Worm (Caenorhabditis elegans) whole organism, midembryonic: ENCODE data around the gene Y39G8B.7.

ENCODE experiments used
- flt-1 ChIP-seq: fragments of 200-800 bp; sonication (Bioruptor generic); IDR thresholded peaks from 2 replicates; pipeline ENCODE4 v1.3.6; 2022; ENCODE audit warnings: missing genetic modification characterization, missing compliant biosample characterization
- klf-2 ChIP-seq: fragments of 200-800 bp; sonication (Bioruptor generic); conservative IDR thresholded peaks from 2 replicates; pipeline ENCODE4 v1.3.6; 2022; ENCODE audit warnings: missing genetic modification reagents, missing genetic modification characterization, missing compliant biosample characterization
- med-1 ChIP-seq: sonication (generic microtip); optimal IDR thresholded peaks from 2 replicates; lab custom pipeline; 2017; ENCODE audit warnings: missing genetic modification characterization, mild to moderate bottlenecking, missing compliant biosample characterization, antibody characterized with exemption, missing genetic modification reagents; ENCODE audit not compliant: insufficient read depth
- ztf-23 ChIP-seq: fragments of 200-800 bp; sonication (Bioruptor generic); IDR thresholded peaks from 2 replicates; pipeline ENCODE4 v1.3.6; 2022; ENCODE audit warnings: missing genetic modification reagents, missing genetic modification characterization, missing compliant biosample characterization
- ztf-29 ChIP-seq: fragments of 200-800 bp; sonication (Bioruptor generic); IDR thresholded peaks from 2 replicates; pipeline ENCODE4 v1.3.6; 2022; ENCODE audit warnings: missing genetic modification reagents, missing genetic modification characterization, missing compliant biosample characterization

DNA sequence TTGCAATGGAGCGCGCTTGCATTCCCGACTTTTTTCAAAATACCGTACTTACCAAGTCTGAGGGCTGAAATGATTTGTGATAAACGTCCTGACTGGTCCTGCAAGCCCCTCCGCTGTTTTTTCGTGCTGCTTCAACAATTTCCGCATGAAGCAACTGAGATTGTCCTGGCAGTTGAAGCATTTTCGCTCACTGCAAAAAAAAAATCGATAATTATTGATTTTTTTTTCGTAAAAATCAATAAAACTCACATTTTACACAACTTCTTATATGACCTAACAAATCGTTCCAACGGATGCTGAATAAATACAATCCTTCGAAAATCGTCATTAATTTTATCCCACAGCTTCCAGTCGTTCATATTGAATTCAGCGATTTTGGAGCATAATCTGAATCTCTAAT is 24.1 kb upstream of the Y39G8B.7 start:
- TF ChIP-seq ztf-23 (no peak), ztf-29 (GFP tag; lab: Robert Waterston, UW) (no peak), klf-2 (no peak), med-1 (GFP tag; lab: Kevin White, UChicago) (no peak), flt-1 (no peak)
